Worm (Caenorhabditis elegans) whole organism, L1 larva: ENCODE measurements around the gene K03B4.6.
A peak's percentile ranks its signal among the peaks of the same experiment; 100 is the strongest.

Experiments used
- C04F5.9 ChIP-seq: sonication (generic microtip); optimal IDR thresholded peaks from 2 replicates; lab custom pipeline; 2016; ENCODE audit warnings: missing genetic modification characterization, missing compliant biosample characterization
- C16A3.4 ChIP-seq: fragments of 150-350 bp; optimal IDR thresholded peaks from 2 replicates; lab custom pipeline; 2014; ENCODE audit warnings: missing biosample characterization, missing genetic modification characterization
- C34B4.2 ChIP-seq: sonication (generic microtip); optimal IDR thresholded peaks from 2 replicates; lab custom pipeline; 2017; ENCODE audit warnings: mild to moderate bottlenecking, missing genetic modification characterization, missing compliant biosample characterization
- F16B12.6 ChIP-seq: fragments of 150-350 bp; optimal IDR thresholded peaks from 2 replicates; lab custom pipeline; 2014; ENCODE audit warnings: missing biosample characterization, missing genetic modification characterization
- Y116A8C.19 ChIP-seq: sonication (generic microtip); optimal IDR thresholded peaks from 2 replicates; lab custom pipeline; 2016; ENCODE audit warnings: missing compliant biosample characterization, missing genetic modification characterization, borderline replicate concordance
- aha-1 ChIP-seq: fragments of 150-350 bp; optimal IDR thresholded peaks from 2 replicates; lab custom pipeline; 2014; ENCODE audit warnings: missing biosample characterization, missing genetic modification characterization
- ama-1 ChIP-seq: fragments of 150-350 bp; optimal IDR thresholded peaks from 2 replicates; lab custom pipeline; 2014
- ceh-63 ChIP-seq: fragments of 200-800 bp; sonication (Bioruptor generic); optimal IDR thresholded peaks from 2 replicates; lab custom pipeline; 2018; ENCODE audit warnings: mild to moderate bottlenecking, missing genetic modification characterization, missing compliant biosample characterization
- ceh-8 ChIP-seq: fragments of 200-800 bp; sonication (Bioruptor generic); optimal IDR thresholded peaks from 2 replicates; lab custom pipeline; 2018; ENCODE audit warnings: mild to moderate bottlenecking, missing genetic modification characterization, moderate library complexity, missing compliant biosample characterization
- ces-1 ChIP-seq: fragments of 150-350 bp; optimal IDR thresholded peaks from 2 replicates; lab custom pipeline; 2014; ENCODE audit warnings: missing biosample characterization, missing genetic modification reagents, missing genetic modification characterization
- dpl-1 ChIP-seq, 3 experiments: fragments of 150-350 bp in 2 of 3; sonication (generic microtip) in 1 of 3; optimal IDR thresholded peaks; 2 replicates each; lab custom pipeline; 2014 to 2017; ENCODE audit warnings: missing biosample characterization in 3 of 3, missing genetic modification characterization in 3 of 3, missing genetic modification reagents in 3 of 3
- efl-3 ChIP-seq: fragments of 200-800 bp; sonication (Bioruptor generic); optimal IDR thresholded peaks from 2 replicates; lab custom pipeline; 2018; ENCODE audit warnings: mild to moderate bottlenecking, missing genetic modification characterization, missing compliant biosample characterization
- egl-27 ChIP-seq, 2 experiments: fragments of 150-350 bp in 1 of 2; sonication (generic microtip); optimal IDR thresholded peaks; 3 replicates each; lab custom pipeline; 2017 to 2018; ENCODE audit warnings: missing biosample characterization in 2 of 2, missing genetic modification characterization in 2 of 2, missing genetic modification reagents in 2 of 2
- elt-2 ChIP-seq: sonication (generic microtip); optimal IDR thresholded peaks from 2 replicates; lab custom pipeline; 2016; ENCODE audit warnings: missing genetic modification characterization, mild to moderate bottlenecking, inconsistent platforms, missing compliant biosample characterization, missing genetic modification reagents
- elt-3 ChIP-seq, 6 experiments: fragments of 150-350 bp in 1 of 6; sonication (generic microtip); optimal IDR thresholded peaks; 2 replicates each; lab custom pipeline; 2017 to 2018; ENCODE audit warnings: missing biosample characterization in 6 of 6, missing genetic modification characterization in 6 of 6, inconsistent platforms in 1 of 6
- fkh-10 ChIP-seq: sonication (generic microtip); optimal IDR thresholded peaks from 2 replicates; lab custom pipeline; 2017; ENCODE audit warnings: missing biosample characterization, missing genetic modification reagents, missing genetic modification characterization
- hpl-2 ChIP-seq: fragments of 150-350 bp; optimal IDR thresholded peaks from 2 replicates; lab custom pipeline; 2014; ENCODE audit warnings: missing biosample characterization, missing genetic modification reagents, missing genetic modification characterization
- jun-1 ChIP-seq: fragments of 150-350 bp; optimal IDR thresholded peaks from 2 replicates; lab custom pipeline; 2014; ENCODE audit warnings: missing biosample characterization, missing genetic modification reagents, missing genetic modification characterization
- lin-13 ChIP-seq: fragments of 150-350 bp; optimal IDR thresholded peaks from 2 replicates; lab custom pipeline; 2014; ENCODE audit warnings: missing biosample characterization, missing genetic modification reagents, missing genetic modification characterization
- lin-14 ChIP-seq: fragments of 200-800 bp; sonication (Bioruptor generic); optimal IDR thresholded peaks from 2 replicates; lab custom pipeline; 2018; ENCODE audit warnings: mild to moderate bottlenecking, missing genetic modification characterization, moderate library complexity, missing compliant biosample characterization
- lin-15B ChIP-seq: fragments of 150-350 bp; sonication (generic microtip); optimal IDR thresholded peaks from 3 replicates; lab custom pipeline; 2014; ENCODE audit warnings: missing biosample characterization, missing genetic modification characterization
- lin-35 ChIP-seq, 2 experiments: fragments of 150-350 bp; optimal IDR thresholded peaks; 2 replicates each; lab custom pipeline; 2014; ENCODE audit warnings: missing biosample characterization in 2 of 2, missing genetic modification characterization in 2 of 2, missing genetic modification reagents in 2 of 2
- lsy-2 ChIP-seq, 2 experiments: fragments of 150-350 bp; optimal IDR thresholded peaks; 2 replicates each; lab custom pipeline; 2014; ENCODE audit warnings: missing biosample characterization in 2 of 2, missing genetic modification characterization in 2 of 2
- mdl-1 ChIP-seq, 2 experiments: fragments of 150-350 bp; optimal IDR thresholded peaks; 2 replicates each; lab custom pipeline; 2014 to 2017; ENCODE audit warnings: missing biosample characterization in 2 of 2, missing genetic modification characterization in 2 of 2, inconsistent platforms in 1 of 2
- nhr-11 ChIP-seq: fragments of 150-350 bp; optimal IDR thresholded peaks from 2 replicates; lab custom pipeline; 2014; ENCODE audit warnings: missing biosample characterization, missing genetic modification characterization
- nhr-20 ChIP-seq: sonication (generic microtip); optimal IDR thresholded peaks from 2 replicates; lab custom pipeline; 2016; ENCODE audit warnings: mild to moderate bottlenecking, missing genetic modification characterization, missing compliant biosample characterization
- nhr-237 ChIP-seq: fragments of 150-350 bp; optimal IDR thresholded peaks from 2 replicates; lab custom pipeline; 2014; ENCODE audit warnings: missing biosample characterization, missing genetic modification characterization
- nhr-71 ChIP-seq: sonication (generic microtip); optimal IDR thresholded peaks from 2 replicates; lab custom pipeline; 2016; ENCODE audit warnings: mild to moderate bottlenecking, missing genetic modification characterization, moderate library complexity, missing compliant biosample characterization
- nhr-77 ChIP-seq: fragments of 150-350 bp; optimal IDR thresholded peaks from 2 replicates; lab custom pipeline; 2014; ENCODE audit warnings: missing biosample characterization, missing genetic modification characterization
- nhr-84 ChIP-seq: sonication (generic microtip); optimal IDR thresholded peaks from 2 replicates; lab custom pipeline; 2017; ENCODE audit warnings: missing biosample characterization, missing genetic modification characterization
- nhr-85 ChIP-seq: sonication (generic microtip); peaks from one replicate; lab custom pipeline; 2016; ENCODE audit warnings: missing genetic modification characterization, inconsistent platforms, missing compliant biosample characterization
- nhr-90 ChIP-seq: sonication (generic microtip); optimal IDR thresholded peaks from 2 replicates; lab custom pipeline; 2016; ENCODE audit warnings: mild to moderate bottlenecking, missing genetic modification characterization, missing compliant biosample characterization; ENCODE audit not compliant: poor library complexity
- pag-3 ChIP-seq: sonication (generic microtip); optimal IDR thresholded peaks from 2 replicates; lab custom pipeline; 2017; ENCODE audit warnings: missing genetic modification characterization, mild to moderate bottlenecking, missing compliant biosample characterization, antibody characterized with exemption, borderline replicate concordance; ENCODE audit not compliant: insufficient read depth
- pax-3 ChIP-seq: fragments of 200-800 bp; sonication (Bioruptor generic); optimal IDR thresholded peaks from 2 replicates; lab custom pipeline; 2018; ENCODE audit warnings: mild to moderate bottlenecking, missing genetic modification characterization, moderate library complexity, missing compliant biosample characterization
- rnt-1 ChIP-seq: sonication (generic microtip); optimal IDR thresholded peaks from 2 replicates; lab custom pipeline; 2016; ENCODE audit warnings: mild to moderate bottlenecking, missing genetic modification characterization, moderate library complexity, missing compliant biosample characterization
- snpc-4 ChIP-seq: fragments of 150-350 bp; optimal IDR thresholded peaks from 2 replicates; lab custom pipeline; 2014; ENCODE audit warnings: missing biosample characterization, missing genetic modification characterization
- sox-4 ChIP-seq: sonication (generic microtip); optimal IDR thresholded peaks from 2 replicates; lab custom pipeline; 2016; ENCODE audit warnings: missing genetic modification characterization, missing compliant biosample characterization
- tbx-2 ChIP-seq: sonication (generic microtip); optimal IDR thresholded peaks from 2 replicates; lab custom pipeline; 2016; ENCODE audit warnings: missing genetic modification characterization, missing compliant biosample characterization
- tlp-1 ChIP-seq: fragments of 150-350 bp; optimal IDR thresholded peaks from 2 replicates; lab custom pipeline; 2014; ENCODE audit warnings: missing biosample characterization, missing genetic modification characterization
- unc-30 ChIP-seq: sonication (generic microtip); optimal IDR thresholded peaks from 2 replicates; lab custom pipeline; 2017; ENCODE audit warnings: missing biosample characterization, missing genetic modification characterization
- unc-98 ChIP-seq: fragments of 200-800 bp; sonication (Bioruptor generic); IDR thresholded peaks from 2 replicates; pipeline ENCODE4 v1.3.6; 2022; ENCODE audit warnings: missing genetic modification characterization, missing compliant biosample characterization
- xbp-1 ChIP-seq: sonication (generic microtip); optimal IDR thresholded peaks from 2 replicates; lab custom pipeline; 2016; ENCODE audit warnings: missing genetic modification characterization, missing compliant biosample characterization
- zag-1 ChIP-seq: fragments of 150-350 bp; optimal IDR thresholded peaks from 2 replicates; lab custom pipeline; 2014; ENCODE audit warnings: missing biosample characterization, missing genetic modification characterization
- zip-4 ChIP-seq: fragments of 200-800 bp; sonication (Bioruptor generic); optimal IDR thresholded peaks from 2 replicates; lab custom pipeline; 2018; ENCODE audit warnings: mild to moderate bottlenecking, missing genetic modification characterization, moderate library complexity, missing compliant biosample characterization
- ztf-11 ChIP-seq, 2 experiments: sonication (generic microtip); optimal IDR thresholded peaks; 2 replicates each; lab custom pipeline; 2016 to 2017; ENCODE audit warnings: missing genetic modification characterization in 2 of 2, missing biosample characterization in 1 of 2, missing compliant biosample characterization in 1 of 2

Gene K03B4.6

DNA sequence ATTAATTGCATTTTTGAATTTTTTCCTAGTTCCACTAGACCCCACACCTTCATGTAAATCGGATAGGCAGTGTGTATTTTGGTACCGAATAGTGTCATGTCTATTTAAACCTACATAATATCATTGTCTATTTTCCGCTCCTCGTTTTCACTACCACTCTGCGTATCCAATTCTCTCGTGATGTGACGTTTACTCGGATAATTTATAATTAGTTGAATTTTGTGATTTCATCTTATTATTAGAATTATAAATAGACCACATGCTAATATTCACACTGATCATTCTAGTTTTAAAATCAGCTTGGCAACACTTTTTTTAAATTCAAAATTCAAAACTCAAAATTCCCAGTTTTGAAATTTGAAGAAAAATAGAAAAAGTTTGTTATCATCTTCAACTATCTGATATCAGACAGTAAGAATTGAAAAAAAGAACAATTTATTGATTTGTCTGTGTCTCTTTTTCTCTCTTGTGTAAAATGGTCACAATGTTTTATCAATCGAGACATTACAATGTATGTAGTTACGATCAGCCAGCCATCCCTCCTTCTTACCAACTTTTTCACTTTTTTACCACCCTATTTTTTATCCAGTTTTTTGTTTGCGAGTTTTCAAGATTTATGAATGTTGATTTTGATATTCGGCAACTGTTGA lies 35.4 kb downstream of the K03B4.6 start:
- TF ChIP-seq ces-1 (no peak), ztf-11 (tag; optimal IDR thresholded peaks at IDR 0.05; lab: Kevin White, UChicago) (no peak), Y116A8C.19 (no peak), ama-1 (lab: Kevin White, UChicago) (no peak), nhr-11 (tag; lab: Kevin White, UChicago) (no peak), jun-1 (tag; lab: Kevin White, UChicago) (no peak), elt-3 (tag; optimal IDR thresholded peaks at IDR 0.05; lab: Kevin White, UChicago) (peak in 2 of 6 experiments; percentile 35 to 58), C16A3.4 (no peak), nhr-20 (tag; lab: Kevin White, UChicago) (peak; percentile 23), tbx-2 (tag; lab: Kevin White, UChicago) (no peak), unc-98 (GFP tag; lab: Robert Waterston, UW) (no peak), nhr-85 (tag; lab: Kevin White, UChicago) (peak; percentile 52), C34B4.2 (no peak), lin-35 (GFP tag; optimal IDR thresholded peaks at IDR 0.05; lab: Kevin White, UChicago) (peak in 1 of 2 experiments; percentile 3), C04F5.9 (no peak), hpl-2 (no peak), pag-3 (tag; lab: Kevin White, UChicago) (no peak), efl-3 (GFP tag; lab: Kevin White, UChicago) (no peak), ceh-8 (GFP tag; lab: Kevin White, UChicago) (peak; percentile 91), xbp-1 (tag; lab: Kevin White, UChicago) (no peak), nhr-71 (tag; lab: Kevin White, UChicago) (peak; percentile 48), rnt-1 (tag; lab: Kevin White, UChicago) (no peak), zip-4 (GFP tag; lab: Kevin White, UChicago) (no peak), unc-30 (tag; lab: Kevin White, UChicago) (no peak), lin-14 (no peak), nhr-77 (no peak), mdl-1 (tag; optimal IDR thresholded peaks at IDR 0.05; lab: Kevin White, UChicago) (no peak), sox-4 (tag; lab: Kevin White, UChicago) (no peak), lin-13 (GFP tag; lab: Kevin White, UChicago) (no peak), aha-1 (no peak), F16B12.6 (tag; lab: Kevin White, UChicago) (no peak), nhr-90 (no peak), tlp-1 (no peak), zag-1 (tag; lab: Kevin White, UChicago) (no peak), nhr-237 (no peak), snpc-4 (tag; lab: Kevin White, UChicago) (no peak), dpl-1 (GFP tag; optimal IDR thresholded peaks at IDR 0.05; lab: Kevin White, UChicago) (no peak), lsy-2 (tag; optimal IDR thresholded peaks at IDR 0.05; lab: Kevin White, UChicago) (peak in 1 of 2 experiments; percentile 8), ceh-63 (GFP tag; lab: Kevin White, UChicago) (no peak)
- TF ChIP-seq, all 84 proteins: peak for 7

DNA sequence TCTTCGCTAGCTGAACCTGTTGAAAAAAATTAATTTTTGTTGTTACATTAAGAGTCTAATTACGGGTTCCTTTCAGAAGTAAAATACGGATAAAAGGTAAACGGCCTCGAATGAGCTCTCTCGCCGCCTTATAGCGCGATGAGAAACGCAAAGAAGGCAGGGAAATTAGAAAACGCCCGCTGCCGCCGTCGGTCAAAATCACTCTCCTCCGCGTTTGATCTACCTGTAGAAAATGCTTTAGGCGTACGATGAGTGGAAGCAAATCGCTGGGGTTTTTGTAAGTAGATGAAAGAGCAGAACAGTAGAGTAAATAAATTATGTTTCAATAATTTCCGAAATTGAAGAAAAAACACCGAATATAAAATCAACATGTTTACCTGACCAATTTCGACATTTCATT lies 38.8 kb downstream of the K03B4.6 start:
- TF ChIP-seq lin-15B (tag; lab: Kevin White, UChicago) (no peak), lin-13 (GFP tag; lab: Kevin White, UChicago) (no peak), nhr-90 (no peak), pax-3 (tag; lab: Kevin White, UChicago) (no peak), nhr-84 (tag; lab: Kevin White, UChicago) (no peak), lin-14 (no peak), zip-4 (GFP tag; lab: Kevin White, UChicago) (no peak), egl-27 (tag; optimal IDR thresholded peaks at IDR 0.05; lab: Kevin White, UChicago) (no peak), fkh-10 (GFP tag; lab: Kevin White, UChicago) (no peak), elt-2 (tag; lab: Kevin White, UChicago) (no peak), C34B4.2 (no peak), jun-1 (tag; lab: Kevin White, UChicago) (no peak), mdl-1 (tag; optimal IDR thresholded peaks at IDR 0.05; lab: Kevin White, UChicago) (no peak), ceh-63 (GFP tag; lab: Kevin White, UChicago) (no peak), efl-3 (GFP tag; lab: Kevin White, UChicago) (no peak)
